Worm (Caenorhabditis elegans): ENCODE measurements around the gene C37E2.10.

C37E2.10 gene

DNA sequence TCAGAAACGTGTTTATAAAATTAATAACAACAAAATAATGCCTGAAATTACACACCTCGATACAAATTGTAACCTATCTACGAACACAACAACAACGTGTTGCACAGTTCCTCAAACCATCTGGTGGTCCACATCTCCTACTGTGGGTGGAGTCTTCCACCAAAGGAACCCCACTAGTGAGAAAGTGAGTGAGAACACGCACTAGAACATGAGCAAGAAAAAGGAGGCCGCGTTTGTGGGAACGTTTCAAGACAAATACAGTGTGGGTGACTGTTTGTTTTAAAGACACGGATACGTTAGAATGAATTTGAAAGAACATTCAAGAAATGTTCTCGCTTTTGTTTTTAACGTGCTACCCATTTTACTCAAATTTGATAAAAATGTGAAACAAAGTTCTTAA lies 7.7 kb downstream of the C37E2.10 start, which contains the start of gene ceh-36:
Gene ceh-36, minus strand, starts transcription at position 101 of the 400 bp plus-strand sequence.
- TF ChIP-seq ces-1 (GFP tag; optimal IDR thresholded peaks at IDR 0.05) (no peak), lin-15B (tag; optimal IDR thresholded peaks at IDR 0.05) (no peak), nhr-47 (tag; optimal IDR thresholded peaks at IDR 0.05) (no peak), efl-1 (optimal IDR thresholded peaks at IDR 0.05) (no peak), efl-1 (GFP tag; optimal IDR thresholded peaks at IDR 0.05 in 1 of 2) (no peak), egl-27 (tag; optimal IDR thresholded peaks at IDR 0.05) (no peak), isw-1 (GFP tag; IDR thresholded peaks at IDR 0.05) (no peak), nhr-76 (tag; optimal IDR thresholded peaks at IDR 0.05) (no peak), nhr-12 (tag; optimal IDR thresholded peaks at IDR 0.05) (no peak), fos-1 (tag; optimal IDR thresholded peaks at IDR 0.05) (no peak), C16A3.4 (tag; optimal IDR thresholded peaks at IDR 0.05) (no peak)

- TF ChIP-seq nhr-84 (tag; optimal IDR thresholded peaks at IDR 0.05): no peak
- TF ChIP-seq elt-2 (tag; optimal IDR thresholded peaks at IDR 0.05): peak; percentile 84
- TF ChIP-seq ztf-4 (tag; optimal IDR thresholded peaks at IDR 0.05): no peak
- TF ChIP-seq lin-35 (GFP tag; optimal IDR thresholded peaks at IDR 0.05): peak in 1 of 2 experiments; percentile 26
- peak in 1 of 2 experiments; percentile 54 for TF ChIP-seq lsy-2 (tag; optimal IDR thresholded peaks at IDR 0.05)
- no peak for TF ChIP-seq isw-1 (GFP tag; IDR thresholded peaks at IDR 0.05)
These were observed 15.5 kb downstream of the C37E2.10 start for ce11 chrX:14194251-14194650.

- TF ChIP-seq nhr-90 (tag; optimal IDR thresholded peaks at IDR 0.05; ENCODE audit: poor library complexity) (no peak), efl-1 (optimal IDR thresholded peaks at IDR 0.05) (no peak), efl-1 (GFP tag; optimal IDR thresholded peaks at IDR 0.05 in 1 of 2) (peak in 1 of 2 experiments; percentile 44), elt-2 (tag; optimal IDR thresholded peaks at IDR 0.05) (peak; percentile 49), nhr-85 (tag) (no peak), lin-35 (GFP tag; optimal IDR thresholded peaks at IDR 0.05) (peak in 1 of 2 experiments; percentile 16)
These were observed 27.5 kb downstream of the C37E2.10 start for ce11 chrX:14206321-14206720.

- TF ChIP-seq unc-130 (tag; optimal IDR thresholded peaks at IDR 0.05) (no peak), pag-3 (tag; optimal IDR thresholded peaks at IDR 0.05; ENCODE audit: borderline replicate concordance, insufficient read depth) (no peak), elt-2 (tag; optimal IDR thresholded peaks at IDR 0.05) (peak; percentile 78), ceh-82 (tag; optimal IDR thresholded peaks at IDR 0.05) (no peak), sox-4 (tag; optimal IDR thresholded peaks at IDR 0.05) (no peak), pqm-1 (tag; optimal IDR thresholded peaks at IDR 0.05) (peak; percentile 46)
These were observed 29.2 kb downstream of the C37E2.10 start, which contains the start of gene ceh-37 for ce11 chrX:14207942-14208341. ceh-37 (minus strand) TSS chrX:14208000.

ce11 chrX:14213314-14213713 lies 34.5 kb downstream of the C37E2.10 start:
- peak; percentile 29 for TF ChIP-seq elt-2 (tag; optimal IDR thresholded peaks at IDR 0.05)
- TF ChIP-seq lin-13 (GFP tag; optimal IDR thresholded peaks at IDR 0.05): no peak

- TF ChIP-seq ztf-4 (tag; optimal IDR thresholded peaks at IDR 0.05): no peak
- no peak for TF ChIP-seq swsn-7 (tag; optimal IDR thresholded peaks at IDR 0.05)
- no peak for TF ChIP-seq unc-86 (tag; optimal IDR thresholded peaks at IDR 0.05)
- TF ChIP-seq ets-5 (GFP tag; IDR thresholded peaks at IDR 0.05): no peak
- TF ChIP-seq lin-39 (tag; optimal IDR thresholded peaks at IDR 0.05): no peak
- no peak for TF ChIP-seq C34B4.2 (tag; optimal IDR thresholded peaks at IDR 0.05)
- no peak for TF ChIP-seq hlh-4 (tag; optimal IDR thresholded peaks at IDR 0.05)
- no peak for TF ChIP-seq C04F5.9 (tag; optimal IDR thresholded peaks at IDR 0.05)
- no peak for TF ChIP-seq egl-27 (tag; optimal IDR thresholded peaks at IDR 0.05)
- TF ChIP-seq nhr-71 (tag; optimal IDR thresholded peaks at IDR 0.05): no peak
- no peak for TF ChIP-seq alr-1 (tag; optimal IDR thresholded peaks at IDR 0.05; ENCODE audit: borderline replicate concordance)
- no peak for TF ChIP-seq vab-15 (tag; optimal IDR thresholded peaks at IDR 0.05)
- no peak for TF ChIP-seq grh-1 (GFP tag; IDR thresholded peaks at IDR 0.05)
- TF ChIP-seq pqm-1 (tag; optimal IDR thresholded peaks at IDR 0.05): peak; percentile 80
- TF ChIP-seq hpl-2 (GFP tag; optimal IDR thresholded peaks at IDR 0.05): peak; percentile 14
- TF ChIP-seq nhr-237 (tag; optimal IDR thresholded peaks at IDR 0.05): no peak
- no peak for TF ChIP-seq snu-23 (GFP tag; optimal IDR thresholded peaks at IDR 0.05)
- peak in 1 of 2 experiments; percentile 44 for TF ChIP-seq lin-35 (GFP tag; optimal IDR thresholded peaks at IDR 0.05)
- no peak for TF ChIP-seq efl-1 (optimal IDR thresholded peaks at IDR 0.05)
- TF ChIP-seq efl-1 (GFP tag; optimal IDR thresholded peaks at IDR 0.05 in 1 of 2): no peak
- TF ChIP-seq ceh-82 (tag; optimal IDR thresholded peaks at IDR 0.05): no peak
- no peak for TF ChIP-seq nhr-85 (tag)
- no peak for TF ChIP-seq mep-1 (tag; optimal IDR thresholded peaks at IDR 0.05)
- TF ChIP-seq nhr-20 (tag; optimal IDR thresholded peaks at IDR 0.05): peak; percentile 20
- no peak for TF ChIP-seq unc-62 (GFP tag; optimal IDR thresholded peaks at IDR 0.05)
- TF ChIP-seq zip-4 (GFP tag; optimal IDR thresholded peaks at IDR 0.05): no peak
These were observed 35.8 kb downstream of the C37E2.10 start, which contains the start of gene K06G5.1 for ce11 chrX:14214520-14215023. K06G5.1 (plus strand) TSS chrX:14214973.

All from whole organism, L1 larva.